Fruit fly (Drosophila melanogaster) whole organism, prepupa: ENCODE results near the gene Rrp40.

ENCODE experiments used
- CG10669 ChIP-seq: fragments of 200-800 bp; sonication (Bioruptor generic); optimal IDR thresholded peaks from 3 replicates; lab custom pipeline; 2018; ENCODE audit warnings: missing biosample characterization, mild to moderate bottlenecking, missing genetic modification characterization, moderate library complexity
- CG11762 ChIP-seq: fragments of 200-800 bp; sonication (Bioruptor generic); optimal IDR thresholded peaks from 3 replicates; lab custom pipeline; 2016; ENCODE audit warnings: missing biosample characterization, missing genetic modification characterization; ENCODE audit not compliant: insufficient read depth
- CG15336 ChIP-seq: fragments of 200-800 bp; sonication (Bioruptor generic); IDR thresholded peaks from 2 replicates; pipeline ENCODE4 v1.3.6; 2022; ENCODE audit warnings: missing biosample characterization, missing genetic modification characterization
- CG1621 ChIP-seq: fragments of 200-800 bp; sonication (Bioruptor generic); optimal IDR thresholded peaks from 3 replicates; lab custom pipeline; 2018; ENCODE audit warnings: missing biosample characterization, mild to moderate bottlenecking, missing genetic modification characterization
- CG16779 ChIP-seq: fragments of 200-800 bp; sonication (Bioruptor generic); optimal IDR thresholded peaks from 3 replicates; lab custom pipeline; 2017; ENCODE audit warnings: missing biosample characterization, mild to moderate bottlenecking, missing genetic modification characterization
- CG3032 ChIP-seq: fragments of 200-800 bp; optimal IDR thresholded peaks from 2 replicates; lab custom pipeline; 2019; ENCODE audit warnings: missing biosample characterization, mild to moderate bottlenecking, missing genetic modification characterization, moderate library complexity
- CG31627 ChIP-seq: fragments of 200-800 bp; sonication (Bioruptor generic); optimal IDR thresholded peaks from 3 replicates; lab custom pipeline; 2016; ENCODE audit warnings: missing biosample characterization, missing genetic modification characterization
- CG34406 ChIP-seq: fragments of 200-800 bp; sonication (Bioruptor generic); optimal IDR thresholded peaks from 3 replicates; lab custom pipeline; 2016; ENCODE audit warnings: missing biosample characterization, missing genetic modification characterization
- CG3919 ChIP-seq: fragments of 200-800 bp; sonication (Bioruptor generic); optimal IDR thresholded peaks from 3 replicates; lab custom pipeline; 2016; ENCODE audit warnings: missing biosample characterization, missing genetic modification characterization
- CG4318 ChIP-seq: fragments of 200-800 bp; sonication (Bioruptor generic); optimal IDR thresholded peaks from 3 replicates; lab custom pipeline; 2017; ENCODE audit warnings: missing biosample characterization, mild to moderate bottlenecking, missing genetic modification characterization
- CG6163 ChIP-seq: fragments of 200-800 bp; sonication (Bioruptor generic); IDR thresholded peaks from 3 replicates; pipeline ENCODE4 v1.3.6; 2022; ENCODE audit warnings: missing biosample characterization, missing genetic modification characterization
- CG6276 ChIP-seq: fragments of 200-800 bp; sonication (Bioruptor generic); optimal IDR thresholded peaks from 2 replicates; lab custom pipeline; 2017; ENCODE audit warnings: missing biosample characterization, mild to moderate bottlenecking, missing genetic modification characterization
- CG6792 ChIP-seq: fragments of 200-800 bp; sonication (Bioruptor generic); optimal IDR thresholded peaks from 3 replicates; lab custom pipeline; 2016; ENCODE audit warnings: missing biosample characterization, missing genetic modification characterization
- CG6808 ChIP-seq: fragments of 200-800 bp; sonication (Bioruptor generic); optimal IDR thresholded peaks from 3 replicates; lab custom pipeline; 2017; ENCODE audit warnings: missing biosample characterization, missing genetic modification characterization, mild to moderate bottlenecking, moderate library complexity, missing genetic modification reagents
- CG6854 ChIP-seq: fragments of 200-800 bp; sonication (Bioruptor generic); optimal IDR thresholded peaks from 2 replicates; lab custom pipeline; 2017; ENCODE audit warnings: missing biosample characterization, mild to moderate bottlenecking, missing genetic modification characterization
- CG7368 ChIP-seq: fragments of 200-800 bp; sonication (Bioruptor generic); optimal IDR thresholded peaks from 3 replicates; lab custom pipeline; 2016; ENCODE audit warnings: missing biosample characterization, missing genetic modification characterization
- CG8319 ChIP-seq: fragments of 200-800 bp; sonication (Bioruptor generic); optimal IDR thresholded peaks from 3 replicates; lab custom pipeline; 2016; ENCODE audit warnings: missing biosample characterization, missing genetic modification characterization
- CG8632 ChIP-seq: fragments of 200-800 bp; sonication (Bioruptor generic); optimal IDR thresholded peaks from 3 replicates; lab custom pipeline; 2016; ENCODE audit warnings: missing biosample characterization, missing genetic modification characterization
- CG9139 ChIP-seq: fragments of 200-800 bp; sonication (Bioruptor generic); optimal IDR thresholded peaks from 3 replicates; lab custom pipeline; 2017; ENCODE audit warnings: missing biosample characterization, mild to moderate bottlenecking, missing genetic modification characterization
- Eip75B ChIP-seq: fragments of 200-800 bp; sonication (Bioruptor generic); optimal IDR thresholded peaks from 3 replicates; lab custom pipeline; 2016; ENCODE audit warnings: missing biosample characterization, missing genetic modification characterization
- Eip78C ChIP-seq: fragments of 200-800 bp; sonication (Bioruptor generic); peaks from one replicate; lab custom pipeline; 2016; ENCODE audit warnings: missing biosample characterization, missing genetic modification characterization
- Ets21C ChIP-seq: fragments of 200-800 bp; sonication (Bioruptor generic); optimal IDR thresholded peaks from 3 replicates; lab custom pipeline; 2016; ENCODE audit warnings: missing biosample characterization, missing genetic modification characterization
- Ets96B ChIP-seq: fragments of 200-800 bp; optimal IDR thresholded peaks from 2 replicates; lab custom pipeline; 2019; ENCODE audit warnings: missing biosample characterization, mild to moderate bottlenecking, missing genetic modification characterization, moderate library complexity
- Gug ChIP-seq: fragments of 200-800 bp; sonication (Bioruptor generic); IDR thresholded peaks from 2 replicates; pipeline ENCODE4 v1.3.6; 2022; ENCODE audit warnings: missing biosample characterization, missing genetic modification characterization
- Hr39 ChIP-seq: fragments of 200-800 bp; sonication (Bioruptor generic); optimal IDR thresholded peaks from 2 replicates; lab custom pipeline; 2016; ENCODE audit warnings: missing biosample characterization, missing genetic modification characterization
- Hr4 ChIP-seq: fragments of 200-800 bp; sonication (Bioruptor generic); optimal IDR thresholded peaks from 3 replicates; lab custom pipeline; 2016; ENCODE audit warnings: missing biosample characterization, missing genetic modification characterization
- Lpt ChIP-seq: fragments of 200-800 bp; sonication (Bioruptor generic); optimal IDR thresholded peaks from 3 replicates; lab custom pipeline; 2016; ENCODE audit warnings: missing biosample characterization, missing genetic modification characterization
- Smox ChIP-seq: fragments of 200-800 bp; sonication (Bioruptor generic); optimal IDR thresholded peaks from 3 replicates; lab custom pipeline; 2016; ENCODE audit warnings: missing biosample characterization, missing genetic modification characterization
- Sox102F ChIP-seq: fragments of 200-800 bp; sonication (Bioruptor generic); optimal IDR thresholded peaks from 2 replicates; lab custom pipeline; 2016; ENCODE audit warnings: missing biosample characterization, mild to moderate bottlenecking, missing genetic modification characterization
- Sox15 ChIP-seq: fragments of 200-800 bp; sonication (Bioruptor generic); optimal IDR thresholded peaks from 3 replicates; lab custom pipeline; 2016; ENCODE audit warnings: missing biosample characterization, missing genetic modification characterization
- achi ChIP-seq: fragments of 200-800 bp; sonication (Bioruptor generic); optimal IDR thresholded peaks from 3 replicates; lab custom pipeline; 2016; ENCODE audit warnings: missing biosample characterization, missing genetic modification characterization
- acj6 ChIP-seq: fragments of 200-800 bp; sonication (Bioruptor generic); optimal IDR thresholded peaks from 3 replicates; lab custom pipeline; 2016; ENCODE audit warnings: missing biosample characterization, missing genetic modification characterization
- cyc ChIP-seq: fragments of 200-800 bp; sonication (Bioruptor generic); optimal IDR thresholded peaks from 3 replicates; lab custom pipeline; 2016; ENCODE audit warnings: missing biosample characterization, missing genetic modification characterization
- dac ChIP-seq: fragments of 200-800 bp; sonication (Bioruptor generic); optimal IDR thresholded peaks from 2 replicates; lab custom pipeline; 2017; ENCODE audit warnings: missing biosample characterization, mild to moderate bottlenecking, missing genetic modification characterization
- dsx ChIP-seq: fragments of 200-800 bp; optimal IDR thresholded peaks from 3 replicates; lab custom pipeline; 2019; ENCODE audit warnings: missing biosample characterization, mild to moderate bottlenecking, missing genetic modification characterization, moderate library complexity; ENCODE audit not compliant: poor library complexity, severe bottlenecking
- eg ChIP-seq: fragments of 200-800 bp; sonication (Bioruptor generic); IDR thresholded peaks from 3 replicates; pipeline ENCODE4 v1.3.6; 2022; ENCODE audit warnings: missing biosample characterization, missing genetic modification characterization
- esn ChIP-seq: fragments of 200-800 bp; sonication (Bioruptor generic); optimal IDR thresholded peaks from 2 replicates; lab custom pipeline; 2016; ENCODE audit warnings: missing biosample characterization, mild to moderate bottlenecking, missing genetic modification characterization, moderate library complexity
- fd85E ChIP-seq: fragments of 200-800 bp; sonication (Bioruptor generic); optimal IDR thresholded peaks from 3 replicates; lab custom pipeline; 2016; ENCODE audit warnings: missing biosample characterization, missing genetic modification characterization
- fkh ChIP-seq: fragments of 200-800 bp; sonication (Bioruptor generic); optimal IDR thresholded peaks from 3 replicates; lab custom pipeline; 2017; ENCODE audit warnings: missing biosample characterization, mild to moderate bottlenecking, missing genetic modification characterization, moderate library complexity
- net ChIP-seq: fragments of 200-800 bp; sonication (Bioruptor generic); optimal IDR thresholded peaks from 3 replicates; lab custom pipeline; 2016; ENCODE audit warnings: missing biosample characterization, missing genetic modification characterization
- pdm3 ChIP-seq: fragments of 200-800 bp; sonication (Bioruptor generic); optimal IDR thresholded peaks from 3 replicates; lab custom pipeline; 2016; ENCODE audit warnings: missing biosample characterization, missing genetic modification characterization
- topi ChIP-seq: fragments of 200-800 bp; sonication (Bioruptor generic); optimal IDR thresholded peaks from 3 replicates; lab custom pipeline; 2016; ENCODE audit warnings: missing biosample characterization, missing genetic modification characterization
- vri ChIP-seq: fragments of 200-800 bp; sonication (Bioruptor generic); optimal IDR thresholded peaks from 3 replicates; lab custom pipeline; 2016; ENCODE audit warnings: missing biosample characterization, mild to moderate bottlenecking, missing genetic modification characterization

Rrp40 gene

dm6 chr2L:1732189-1732588 lies 3.7 kb downstream of the Rrp40 start, which contains the start of the genes CG17652 and CG17646 (continued):
- no peak for TF ChIP-seq achi (GFP tag; lab: Kevin White, UChicago)
- TF ChIP-seq topi (GFP tag; lab: Kevin White, UChicago) = no peak
- no peak for TF ChIP-seq CG4318 (GFP tag; lab: Kevin White, UChicago)
- TF ChIP-seq vri = peak; percentile 15
- no peak for TF ChIP-seq CG8319
- no peak for TF ChIP-seq Hr4 (GFP tag; lab: Kevin White, UChicago)

dm6 chr2L:1733155-1733813 lies 4.8 kb downstream of the Rrp40 start:
- TF ChIP-seq CG9139 (GFP tag; lab: Kevin White, UChicago) (no peak), CG6163 (peak; percentile 50; the same call in 2 of the 3 replicates), CG6276 (GFP tag; lab: Kevin White, UChicago) (no peak), cyc (GFP tag; lab: Kevin White, UChicago) (no peak), CG15336 (GFP tag; lab: Robert Waterston, UW) (no peak), Ets21C (GFP tag; lab: Kevin White, UChicago) (no peak), CG7368 (no peak), Sox102F (GFP tag; lab: Kevin White, UChicago) (no peak)

dm6 chr2L:1735133-1735532 lies 6.6 kb downstream of the Rrp40 start:
- TF ChIP-seq fkh (GFP tag; lab: Kevin White, UChicago) (peak; percentile 64), CG16779 (tag; lab: Kevin White, UChicago) (no peak)

- TF ChIP-seq Smox (peak; percentile 58), CG10669 (peak; percentile 78), achi (GFP tag; lab: Kevin White, UChicago) (peak; percentile 94), CG1621 (tag; lab: Kevin White, UChicago) (peak; percentile 90), Hr4 (GFP tag; lab: Kevin White, UChicago) (peak; percentile 99), CG7368 (peak; percentile 88), Sox15 (GFP tag; lab: Kevin White, UChicago) (peak; percentile 75), CG3919 (GFP tag; lab: Kevin White, UChicago) (peak; percentile 93), CG3032 (tag; lab: Kevin White, UChicago) (peak; percentile 68), CG6854 (GFP tag; lab: Kevin White, UChicago) (no peak), CG6808 (GFP tag; lab: Kevin White, UChicago) (peak; percentile 51), cyc (GFP tag; lab: Kevin White, UChicago) (peak; percentile 74), Eip78C (GFP tag; lab: Kevin White, UChicago) (peak; percentile 97), CG31627 (GFP tag; lab: Kevin White, UChicago) (peak; percentile 76), CG6792 (GFP tag; lab: Kevin White, UChicago) (peak; percentile 91), topi (GFP tag; lab: Kevin White, UChicago) (peak; percentile 74), esn (GFP tag; lab: Kevin White, UChicago) (peak; percentile 81), Ets96B (tag; lab: Kevin White, UChicago) (peak; percentile 80), Lpt (GFP tag; lab: Kevin White, UChicago) (peak; percentile 95), CG8632 (GFP tag; lab: Kevin White, UChicago) (peak; percentile 82), eg (peak; percentile 94), CG34406 (GFP tag; lab: Kevin White, UChicago) (peak; percentile 79), CG16779 (tag; lab: Kevin White, UChicago) (peak; percentile 81), Hr39 (GFP tag; lab: Kevin White, UChicago) (peak; percentile 76), CG15336 (GFP tag; lab: Robert Waterston, UW) (peak; percentile 97), CG6276 (GFP tag; lab: Kevin White, UChicago) (peak; percentile 95), net (GFP tag; lab: Kevin White, UChicago) (peak; percentile 93), Eip75B (GFP tag; lab: Kevin White, UChicago) (peak; percentile 90), vri (peak; percentile 52), CG6163 (peak; percentile 88), CG11762 (GFP tag; lab: Kevin White, UChicago) (peak; percentile 90), dsx (GFP tag; lab: Kevin White, UChicago) (peak; percentile 25), Gug (GFP tag; lab: Robert Waterston, UW) (peak; percentile 94), acj6 (peak; percentile 92), dac (GFP tag; lab: Kevin White, UChicago) (peak; percentile 96), CG8319 (peak; percentile 83), pdm3 (GFP tag; lab: Kevin White, UChicago) (peak; percentile 94), fd85E (GFP tag; lab: Kevin White, UChicago) (peak; percentile 60)
These were observed 8.6 kb downstream of the Rrp40 start for dm6 chr2L:1737057-1737581.
